Fruit fly (Drosophila melanogaster): ENCODE results near the gene CG2126.

DNA sequence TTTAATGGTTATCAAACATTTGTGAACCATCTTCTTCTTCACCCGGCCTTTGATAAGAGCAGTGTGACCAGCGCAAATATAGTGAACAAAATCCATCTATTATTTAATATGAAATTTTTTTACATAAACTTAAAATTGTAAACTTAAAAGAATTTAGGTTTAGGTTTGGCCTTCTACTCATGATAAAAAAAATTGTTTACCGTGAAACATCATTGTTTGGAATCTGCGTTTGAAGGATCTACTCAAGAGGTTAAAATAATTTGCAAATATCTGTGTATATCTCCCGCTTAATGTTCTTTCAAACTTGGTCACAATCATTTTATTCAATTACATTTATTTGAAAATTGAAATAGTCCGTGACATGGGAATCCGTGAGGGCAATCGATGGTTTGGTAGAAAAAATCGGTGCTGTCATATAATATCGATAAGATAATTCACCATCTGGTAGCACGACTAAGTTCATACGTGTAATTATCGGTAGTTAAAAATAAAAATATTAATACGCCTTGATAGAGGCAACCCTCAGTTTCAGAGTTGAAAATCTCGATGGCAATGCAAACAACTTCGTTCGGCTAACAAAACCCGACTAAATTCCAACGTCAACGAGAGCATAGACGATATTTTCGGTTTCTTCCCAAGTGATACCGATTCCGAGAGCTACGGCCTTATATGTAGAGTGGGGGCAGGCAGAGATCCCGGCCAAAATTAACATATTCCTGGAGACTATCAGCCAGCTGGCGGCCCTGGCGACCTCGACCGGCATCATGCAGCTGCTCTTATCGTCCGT lies 4.5 kb downstream of the CG2126 start, which contains the start of the genes betaGlu and sip3:
- no peak for TF ChIP-seq EcR (GFP tag; optimal IDR thresholded peaks at IDR 0.05)
- TF ChIP-seq CG8478 (optimal IDR thresholded peaks at IDR 0.05): no peak
- TF ChIP-seq pan (optimal IDR thresholded peaks at IDR 0.05): no peak
